Worm (Caenorhabditis elegans) whole organism, L1 larva: ENCODE data around the gene faah-1.

Experiments used
- Y116A8C.19 ChIP-seq: sonication (generic microtip); optimal IDR thresholded peaks from 2 replicates; lab custom pipeline; 2016; ENCODE audit warnings: missing compliant biosample characterization, missing genetic modification characterization, borderline replicate concordance
- ama-1 ChIP-seq: fragments of 150-350 bp; optimal IDR thresholded peaks from 2 replicates; lab custom pipeline; 2014
- ceh-88 ChIP-seq: fragments of 200-800 bp; sonication (Bioruptor generic); IDR thresholded peaks from 2 replicates; pipeline ENCODE4 v1.3.6; 2022; ENCODE audit warnings: missing genetic modification characterization, missing compliant biosample characterization
- dsc-1 ChIP-seq: sonication (generic microtip); optimal IDR thresholded peaks from 2 replicates; lab custom pipeline; 2016; ENCODE audit warnings: mild to moderate bottlenecking, missing genetic modification characterization, missing compliant biosample characterization
- efl-1 ChIP-seq, 4 experiments: fragments of 150-350 bp; optimal IDR thresholded peaks in 3 of 4; peaks in 1 of 4; 1 replicate in 1 of 4; 2 replicates in 3 of 4; lab custom pipeline; 2014; ENCODE audit warnings: missing biosample characterization in 2 of 4, missing genetic modification characterization in 2 of 4, missing genetic modification reagents in 2 of 4
- hlh-4 ChIP-seq: sonication (generic microtip); optimal IDR thresholded peaks from 2 replicates; lab custom pipeline; 2016; ENCODE audit warnings: mild to moderate bottlenecking, missing genetic modification characterization, missing compliant biosample characterization
- lin-15B ChIP-seq: fragments of 150-350 bp; sonication (generic microtip); optimal IDR thresholded peaks from 3 replicates; lab custom pipeline; 2014; ENCODE audit warnings: missing biosample characterization, missing genetic modification characterization
- lin-39 ChIP-seq: fragments of 150-350 bp; optimal IDR thresholded peaks from 2 replicates; lab custom pipeline; 2014; ENCODE audit warnings: missing biosample characterization, missing genetic modification reagents, missing genetic modification characterization
- nhr-11 ChIP-seq: fragments of 150-350 bp; optimal IDR thresholded peaks from 2 replicates; lab custom pipeline; 2014; ENCODE audit warnings: missing biosample characterization, missing genetic modification characterization
- nhr-28 ChIP-seq: fragments of 150-350 bp; optimal IDR thresholded peaks from 2 replicates; lab custom pipeline; 2014; ENCODE audit warnings: missing biosample characterization, missing genetic modification characterization
- nhr-90 ChIP-seq: sonication (generic microtip); optimal IDR thresholded peaks from 2 replicates; lab custom pipeline; 2016; ENCODE audit warnings: mild to moderate bottlenecking, missing genetic modification characterization, missing compliant biosample characterization; ENCODE audit not compliant: poor library complexity
- snpc-4 ChIP-seq: fragments of 150-350 bp; optimal IDR thresholded peaks from 2 replicates; lab custom pipeline; 2014; ENCODE audit warnings: missing biosample characterization, missing genetic modification characterization
- sox-4 ChIP-seq: sonication (generic microtip); optimal IDR thresholded peaks from 2 replicates; lab custom pipeline; 2016; ENCODE audit warnings: missing genetic modification characterization, missing compliant biosample characterization
- unc-62 ChIP-seq: fragments of 150-350 bp; optimal IDR thresholded peaks from 2 replicates; lab custom pipeline; 2014; ENCODE audit warnings: missing biosample characterization, missing genetic modification reagents, missing genetic modification characterization

DNA sequence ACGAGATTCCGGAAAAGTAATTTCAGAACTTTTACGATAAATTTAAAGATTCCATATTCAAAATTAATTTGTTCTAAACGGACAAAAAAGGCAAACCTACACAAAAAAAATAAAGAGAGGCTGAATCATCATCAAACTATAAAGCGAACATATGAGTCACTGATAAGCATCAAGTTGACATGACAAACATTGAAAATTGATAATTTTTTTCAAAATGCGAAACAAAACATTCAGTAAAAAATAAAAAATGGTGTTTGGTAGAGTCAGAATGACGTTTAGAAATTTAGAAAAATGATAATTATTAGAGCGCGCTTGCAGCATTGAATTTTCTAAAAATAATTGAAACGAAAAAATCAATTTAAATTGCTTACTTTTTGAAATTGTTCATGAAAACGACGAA, 40.6 kb downstream of the faah-1 start:
- TF ChIP-seq nhr-11 (tag; lab: Kevin White, UChicago), result no peak
- TF ChIP-seq dsc-1 (tag; lab: Kevin White, UChicago), result no peak
- no peak for TF ChIP-seq snpc-4 (tag; lab: Kevin White, UChicago)
- no peak for TF ChIP-seq efl-1 (optimal IDR thresholded peaks at IDR 0.05; lab: Kevin White, UChicago)
- no peak for TF ChIP-seq efl-1 (GFP tag; optimal IDR thresholded peaks at IDR 0.05 in 1 of 2; lab: Kevin White, UChicago)
- TF ChIP-seq lin-39 (tag; lab: Kevin White, UChicago), result no peak
- TF ChIP-seq sox-4, result no peak
- TF ChIP-seq hlh-4 (tag; lab: Kevin White, UChicago), result no peak
- TF ChIP-seq nhr-90 (tag; lab: Kevin White, UChicago), result no peak
- no peak for TF ChIP-seq nhr-28 (tag; lab: Kevin White, UChicago)
- no peak for TF ChIP-seq lin-15B (tag; lab: Kevin White, UChicago)
- no peak for TF ChIP-seq unc-62 (GFP tag; lab: Kevin White, UChicago)
- TF ChIP-seq Y116A8C.19 (tag; lab: Kevin White, UChicago), result no peak
- TF ChIP-seq ama-1 (lab: Kevin White, UChicago), result no peak
- TF ChIP-seq ceh-88, result no peak
